Worm (Caenorhabditis elegans): ENCODE data around the gene F46F2.5.
A peak's percentile ranks its signal among the peaks of the same experiment; 100 is the strongest.

The F46F2.5 gene

DNA sequence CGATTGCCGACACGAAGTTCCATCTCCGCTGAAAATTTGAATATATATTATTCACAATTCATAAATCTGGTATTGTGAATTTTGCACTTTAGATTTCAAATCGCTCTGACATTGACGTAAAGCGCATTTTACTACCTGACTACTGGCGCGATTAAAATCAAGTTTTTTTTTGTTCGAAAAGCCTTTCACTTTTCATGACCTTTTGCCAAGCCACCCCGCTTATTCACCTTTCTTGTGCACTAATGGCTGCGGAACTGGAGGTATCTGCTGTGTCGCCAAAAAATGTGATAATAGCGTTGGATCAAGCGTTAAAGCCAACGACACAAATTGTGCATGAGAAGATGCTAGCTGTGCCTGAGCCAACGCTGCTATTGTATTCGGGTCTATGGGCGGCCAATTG is 10.4 kb downstream of the F46F2.5 start:
- no peak for TF ChIP-seq lin-35 (GFP tag; optimal IDR thresholded peaks at IDR 0.05)
- TF ChIP-seq F37B4.10 (GFP tag; IDR thresholded peaks at IDR 0.05) = no peak
- no peak for TF ChIP-seq nfya-1 (tag; optimal IDR thresholded peaks at IDR 0.05; ENCODE audit: borderline replicate concordance, insufficient read depth)
- TF ChIP-seq ztf-22 (GFP tag; optimal IDR thresholded peaks at IDR 0.05) = no peak
- no peak for TF ChIP-seq F57C9.4 (tag; optimal IDR thresholded peaks at IDR 0.05)
- TF ChIP-seq unc-130 (GFP tag; optimal IDR thresholded peaks at IDR 0.05) = no peak
- TF ChIP-seq egrh-3 (GFP tag; IDR thresholded peaks at IDR 0.05) = no peak
- no peak for TF ChIP-seq aptf-3 (GFP tag; IDR thresholded peaks at IDR 0.05)
- no peak for TF ChIP-seq let-607 (tag; optimal IDR thresholded peaks at IDR 0.05)
- no peak for TF ChIP-seq him-1 (tag; optimal IDR thresholded peaks at IDR 0.05)
- TF ChIP-seq K12H6.12 (tag; optimal IDR thresholded peaks at IDR 0.05) = no peak
- TF ChIP-seq lsy-27 (tag; optimal IDR thresholded peaks at IDR 0.05; ENCODE audit: borderline replicate concordance, insufficient read depth) = no peak

DNA sequence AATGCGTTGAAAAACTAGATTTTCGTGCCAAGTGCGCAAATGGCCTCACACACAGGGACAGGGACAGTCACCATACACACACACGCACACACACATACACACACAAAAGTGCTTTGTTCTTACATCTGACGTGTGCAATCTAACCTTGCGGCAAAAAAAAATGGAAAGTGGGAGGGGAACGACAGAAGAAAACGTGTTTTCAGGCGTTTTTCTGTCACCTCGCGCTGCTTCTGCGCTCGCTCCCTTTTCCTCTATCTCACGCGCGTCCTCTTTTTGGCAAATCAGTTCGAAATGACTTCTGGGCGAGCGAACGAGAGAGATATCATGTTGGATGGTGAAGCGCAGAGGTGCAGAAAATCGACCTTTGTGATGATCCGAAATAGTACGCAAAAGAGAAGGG is 11.6 kb downstream of the F46F2.5 start:
- TF ChIP-seq ceh-79 (tag; optimal IDR thresholded peaks at IDR 0.05) (no peak), zfh-2 (GFP tag; conservative IDR thresholded peaks at IDR 0.05) (peak; percentile 74), hmg-1.2 (GFP tag; IDR thresholded peaks at IDR 0.05) (no peak; the same call in 1 of the 2 replicates), egrh-3 (GFP tag; IDR thresholded peaks at IDR 0.05) (peak; percentile 72; the same call in 1 of the 2 replicates), dox-1 (GFP tag; IDR thresholded peaks at IDR 0.05) (peak; percentile 18; the same call in 1 of the 2 replicates), madf-3 (GFP tag; IDR thresholded peaks at IDR 0.05) (0 out of 2 replicates have a peak, but pooled peaks have one; percentile 41), ceh-27 (GFP tag; optimal IDR thresholded peaks at IDR 0.05) (peak; percentile 8), cebp-1 (GFP tag; IDR thresholded peaks at IDR 0.05) (no peak), cebp-1 (tag; optimal IDR thresholded peaks at IDR 0.05) (peak; percentile 50), F52B5.7 (tag; optimal IDR thresholded peaks at IDR 0.05) (no peak), lin-40 (tag; optimal IDR thresholded peaks at IDR 0.05) (peak; percentile 42), somi-1 (GFP tag; optimal IDR thresholded peaks at IDR 0.05) (peak; percentile 60), ceh-91 (GFP tag; IDR thresholded peaks at IDR 0.05) (no peak)

DNA sequence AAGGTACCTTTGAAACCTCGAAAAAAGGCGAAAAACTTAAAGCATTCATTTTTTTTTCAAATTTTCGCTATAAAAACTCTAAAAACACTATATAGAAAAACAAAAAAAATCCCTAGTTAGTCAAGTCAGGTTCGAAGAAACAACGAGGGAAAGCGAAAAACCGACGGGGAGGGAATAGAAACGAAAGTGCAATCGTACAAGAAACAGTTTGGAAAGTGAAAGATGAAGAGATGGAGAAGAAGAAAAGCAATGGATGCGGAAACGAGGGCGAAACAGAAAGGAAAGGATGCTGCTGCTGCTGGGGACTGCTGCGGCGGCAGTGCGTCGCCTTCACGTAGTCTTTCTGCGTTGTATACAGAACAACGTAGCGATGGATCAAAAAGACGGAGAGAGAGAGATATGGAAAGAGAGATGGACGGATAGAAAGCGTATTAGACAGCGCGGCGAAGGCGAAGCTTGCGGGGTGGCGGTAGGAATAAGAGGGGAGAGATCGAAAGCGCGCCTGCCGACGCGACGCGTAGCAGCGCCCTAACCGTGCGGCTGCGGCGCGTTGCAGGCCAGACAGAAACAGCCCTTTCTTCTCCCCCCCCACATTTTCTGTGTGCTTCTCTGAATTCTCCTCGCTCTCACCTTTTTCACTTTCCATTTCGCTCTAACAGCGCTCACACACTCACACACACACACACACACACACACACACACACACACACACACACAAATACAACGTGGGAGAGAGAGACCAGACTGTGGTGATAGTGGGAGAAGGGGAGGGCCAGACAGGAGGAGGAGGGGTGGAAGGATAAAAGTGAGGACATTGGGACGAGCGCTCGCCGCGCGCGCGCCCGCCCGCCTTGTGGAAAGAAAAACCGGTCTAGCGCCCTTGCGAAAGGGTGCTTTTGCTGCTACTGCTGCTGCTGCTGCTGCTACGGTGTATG is 12.6 kb downstream of the F46F2.5 start:
- peak; percentile 93 for TF ChIP-seq egrh-3 (GFP tag; IDR thresholded peaks at IDR 0.05)
- TF ChIP-seq hlh-26 (GFP tag; conservative IDR thresholded peaks at IDR 0.05) = no peak
- TF ChIP-seq nhr-27 (tag; optimal IDR thresholded peaks at IDR 0.05) = no peak
- peak; percentile 87 for TF ChIP-seq lir-1 (GFP tag; conservative IDR thresholded peaks at IDR 0.05)
- peak; percentile 68 for TF ChIP-seq nfyb-1 (GFP tag; IDR thresholded peaks at IDR 0.05)
- peak; percentile 41 for TF ChIP-seq atf-7 (tag; optimal IDR thresholded peaks at IDR 0.05)
- TF ChIP-seq nfya-1 (tag; optimal IDR thresholded peaks at IDR 0.05; ENCODE audit: borderline replicate concordance, insufficient read depth) = no peak
- peak; percentile 58 for TF ChIP-seq attf-5 (GFP tag; optimal IDR thresholded peaks at IDR 0.05)
- TF ChIP-seq ama-1 (optimal IDR thresholded peaks at IDR 0.05) = no peak
- TF ChIP-seq ama-1 (GFP tag; optimal IDR thresholded peaks at IDR 0.05) = no peak
- no peak for TF ChIP-seq Y53F4B.3 (GFP tag; IDR thresholded peaks at IDR 0.05)
- peak; percentile 49; the same call in 1 of the 2 replicates for TF ChIP-seq cebp-1 (GFP tag; IDR thresholded peaks at IDR 0.05)
- peak; percentile 77 for TF ChIP-seq cebp-1 (tag; optimal IDR thresholded peaks at IDR 0.05)
- TF ChIP-seq B0336.3 (GFP tag; IDR thresholded peaks at IDR 0.05) = peak; percentile 63; the same call in 1 of the 2 replicates
- no peak for TF ChIP-seq snpc-4 (GFP tag; optimal IDR thresholded peaks at IDR 0.05)
- TF ChIP-seq snpc-4 (tag; optimal IDR thresholded peaks at IDR 0.05) = peak in 2 of 4 experiments; percentile 6 to 20
- no peak for TF ChIP-seq lsl-1 (GFP tag; optimal IDR thresholded peaks at IDR 0.05)
- 0 out of 2 replicates have a peak, but pooled peaks have one; percentile 38 for TF ChIP-seq C06A6.2 (GFP tag; conservative IDR thresholded peaks at IDR 0.05)
- peak; percentile 80 for TF ChIP-seq ceh-27 (GFP tag; optimal IDR thresholded peaks at IDR 0.05)
- TF ChIP-seq rcor-1 (GFP tag; IDR thresholded peaks at IDR 0.05) = no peak
- TF ChIP-seq somi-1 (GFP tag; optimal IDR thresholded peaks at IDR 0.05) = peak; percentile 71
- TF ChIP-seq die-1 (tag; optimal IDR thresholded peaks at IDR 0.05) = no peak
- peak; percentile 53 for TF ChIP-seq dox-1 (GFP tag; IDR thresholded peaks at IDR 0.05)
- TF ChIP-seq F33H1.4 (GFP tag; IDR thresholded peaks at IDR 0.05) = no peak
- no peak for TF ChIP-seq tlf-1 (GFP tag; optimal IDR thresholded peaks at IDR 0.05)
- no peak for TF ChIP-seq B0019.2 (GFP tag; conservative IDR thresholded peaks at IDR 0.05)
- peak; percentile 59 for TF ChIP-seq lin-40 (tag; optimal IDR thresholded peaks at IDR 0.05)

Measured in whole organism, young adult.